Fruit fly (Drosophila melanogaster): ENCODE measurements around the gene CG5245.

The CG5245 gene

dm6 chr3R:12426310-12426653, 3.1 kb upstream of the CG5245 start, which contains the start of gene NANS (continued):
- TF ChIP-seq sens (GFP tag) (no peak), CG13287 (GFP tag; IDR thresholded peaks at IDR 0.05; ENCODE audit: partially characterized antibody) (peak; percentile 18; the same call in 1 of the 2 replicates), bbx (GFP tag; IDR thresholded peaks at IDR 0.05; ENCODE audit: partially characterized antibody) (no peak), tin (GFP tag; optimal IDR thresholded peaks at IDR 0.05) (no peak), HmgZ (tag; optimal IDR thresholded peaks at IDR 0.05) (no peak), zfh1 (GFP tag; IDR thresholded peaks at IDR 0.05) (no peak), CG10979 (tag; optimal IDR thresholded peaks at IDR 0.05) (no peak), Abd-B (GFP tag; optimal IDR thresholded peaks at IDR 0.05) (no peak), D19B (GFP tag; optimal IDR thresholded peaks at IDR 0.05) (no peak), CG14667 (GFP tag; IDR thresholded peaks at IDR 0.05) (no peak), pho (GFP tag; optimal IDR thresholded peaks at IDR 0.05) (no peak), Scr (GFP tag; IDR thresholded peaks at IDR 0.05; ENCODE audit: partially characterized antibody) (peak; percentile 47; the same call in 1 of the 2 replicates), CG11398 (GFP tag; optimal IDR thresholded peaks at IDR 0.05) (no peak), kay (GFP tag; optimal IDR thresholded peaks at IDR 0.05) (no peak), HLH54F (GFP tag; optimal IDR thresholded peaks at IDR 0.05) (no peak), YL-1 (GFP tag; optimal IDR thresholded peaks at IDR 0.05) (no peak), NfI (GFP tag; optimal IDR thresholded peaks at IDR 0.05) (peak; percentile 8), Xbp1 (GFP tag; optimal IDR thresholded peaks at IDR 0.05) (no peak), inv (GFP tag; IDR thresholded peaks at IDR 0.05; ENCODE audit: partially characterized antibody) (0 out of 2 replicates have a peak, but pooled peaks have one; percentile 4), CG5180 (GFP tag; optimal IDR thresholded peaks at IDR 0.05) (no peak), amos (GFP tag; IDR thresholded peaks at IDR 0.05; ENCODE audit: partially characterized antibody) (no peak), Dref (GFP tag; IDR thresholded peaks at IDR 0.05) (no peak), bsh (GFP tag; optimal IDR thresholded peaks at IDR 0.05) (no peak), crc (GFP tag; optimal IDR thresholded peaks at IDR 0.05) (no peak), Myb (GFP tag; optimal IDR thresholded peaks at IDR 0.05) (no peak), hb (GFP tag; IDR thresholded peaks at IDR 0.05; ENCODE audit: partially characterized antibody) (no peak), Ravus (GFP tag; IDR thresholded peaks at IDR 0.05) (no peak), otp (GFP tag; IDR thresholded peaks at IDR 0.05) (no peak), Elba2 (GFP tag; optimal IDR thresholded peaks at IDR 0.05) (no peak), Rfx (GFP tag; IDR thresholded peaks at IDR 0.05) (no peak), CG15514 (GFP tag; optimal IDR thresholded peaks at IDR 0.05) (peak; percentile 34), cwo (GFP tag; optimal IDR thresholded peaks at IDR 0.05) (no peak), exex (tag; optimal IDR thresholded peaks at IDR 0.05) (no peak), ase (GFP tag; IDR thresholded peaks at IDR 0.05) (no peak), scrt (GFP tag; optimal IDR thresholded peaks at IDR 0.05) (no peak), CG2116 (GFP tag; optimal IDR thresholded peaks at IDR 0.05) (no peak), pnt (GFP tag; optimal IDR thresholded peaks at IDR 0.05) (no peak), CG34224 (GFP tag; IDR thresholded peaks at IDR 0.05; ENCODE audit: partially characterized antibody) (peak; percentile 65), CG17361 (GFP tag; IDR thresholded peaks at IDR 0.05) (peak; percentile 20), CG17385 (GFP tag; optimal IDR thresholded peaks at IDR 0.05) (peak; percentile 21), CG10267 (tag; optimal IDR thresholded peaks at IDR 0.05) (no peak), lola (GFP tag; optimal IDR thresholded peaks at IDR 0.05) (no peak), al (GFP tag; IDR thresholded peaks at IDR 0.05) (no peak), E2f1 (GFP tag; IDR thresholded peaks at IDR 0.05) (no peak), CG4854 (GFP tag; optimal IDR thresholded peaks at IDR 0.05) (no peak), Fer2 (tag; optimal IDR thresholded peaks at IDR 0.05) (no peak), CG4617 (GFP tag; optimal IDR thresholded peaks at IDR 0.05; ENCODE audit: borderline replicate concordance) (no peak), ftz-f1 (GFP tag; optimal IDR thresholded peaks at IDR 0.05) (no peak), CG31441 (GFP tag; IDR thresholded peaks at IDR 0.05) (no peak), CG16815 (GFP tag; optimal IDR thresholded peaks at IDR 0.05) (no peak), psq (GFP tag; optimal IDR thresholded peaks at IDR 0.05) (no peak)

Data from whole organism, embryonic.